1 fruit fly cellular context compared by ENCODE assay signal in the genomic region with DNA sequence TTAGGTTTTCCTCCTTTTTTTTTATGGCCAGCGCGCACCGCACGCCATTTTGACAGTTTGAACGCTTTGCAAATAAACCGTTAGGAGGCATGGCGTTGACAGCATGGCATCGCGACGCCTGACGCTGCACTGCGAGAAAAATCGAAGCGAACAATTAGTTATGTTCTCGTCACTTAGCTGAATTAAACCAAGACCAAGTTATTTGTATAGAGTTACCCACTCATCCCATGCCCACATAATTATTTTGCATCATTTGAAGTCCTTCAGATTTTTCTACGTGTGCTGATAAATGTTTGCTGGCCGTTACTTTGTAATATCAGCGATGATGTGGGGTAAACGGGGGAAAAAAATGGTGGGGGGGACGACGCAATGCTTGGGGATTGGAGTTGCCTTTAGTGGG.
TF ChIP-seq lines count a peak whose summit lies in the region.

No protein-coding gene starts in this region.

TF ChIP-seq in whole organism, embryonic, 481 proteins besides CTCF, POLR2A, EP300 and RAD21 (continued from another document):
- TF ChIP-seq HLHmδ (GFP tag; optimal IDR thresholded peaks at IDR 0.05; lab: Kevin White, UChicago): no peak
- peak; percentile 15; the same call in 1 of the 2 replicates for TF ChIP-seq MBD-R2 (GFP tag; IDR thresholded peaks at IDR 0.05; lab: Robert Waterston, UW)
- no peak for TF ChIP-seq Atf6 (GFP tag; IDR thresholded peaks at IDR 0.05; lab: Robert Waterston, UW)
- no peak for TF ChIP-seq wor (GFP tag; IDR thresholded peaks at IDR 0.05; lab: Robert Waterston, UW)
- peak; percentile 39 for TF ChIP-seq CG18599 (GFP tag; optimal IDR thresholded peaks at IDR 0.05; lab: Kevin White, UChicago)
- TF ChIP-seq br (optimal IDR thresholded peaks at IDR 0.05; lab: Kevin White, UChicago): no peak
- TF ChIP-seq zfh2 (GFP tag; optimal IDR thresholded peaks at IDR 0.05; lab: Kevin White, UChicago): no peak
- no peak for TF ChIP-seq CG9215 (GFP tag; IDR thresholded peaks at IDR 0.05; lab: Robert Waterston, UW)
- TF ChIP-seq Bgb (GFP tag; IDR thresholded peaks at IDR 0.05; lab: Robert Waterston, UW; ENCODE audit: partially characterized antibody): no peak
- TF ChIP-seq dmrt99B (tag; optimal IDR thresholded peaks at IDR 0.05; lab: Kevin White, UChicago): peak; percentile 9
- TF ChIP-seq Med (GFP tag; lab: Kevin White, UChicago): peak; percentile 56
- no peak for TF ChIP-seq dpn (GFP tag; optimal IDR thresholded peaks at IDR 0.05; lab: Kevin White, UChicago)
- no peak for TF ChIP-seq Lim3 (GFP tag; IDR thresholded peaks at IDR 0.05; lab: Robert Waterston, UW)
- TF ChIP-seq fru (optimal IDR thresholded peaks at IDR 0.05; lab: Kevin White, UChicago): no peak
- no peak for TF ChIP-seq fd102C (GFP tag; optimal IDR thresholded peaks at IDR 0.05; lab: Kevin White, UChicago)
- TF ChIP-seq twi (tag; optimal IDR thresholded peaks at IDR 0.05; lab: Kevin White, UChicago): no peak
- TF ChIP-seq ase (GFP tag; IDR thresholded peaks at IDR 0.05; lab: Robert Waterston, UW): no peak
- no peak for TF ChIP-seq Adf1 (GFP tag; IDR thresholded peaks at IDR 0.05; lab: Robert Waterston, UW)
- peak; percentile 35; the same call in 1 of the 3 replicates for TF ChIP-seq row (GFP tag; IDR thresholded peaks at IDR 0.05; lab: Robert Waterston, UW)
- no peak for TF ChIP-seq C15 (GFP tag; IDR thresholded peaks at IDR 0.05; lab: Robert Waterston, UW)
- TF ChIP-seq CG16815 (GFP tag; optimal IDR thresholded peaks at IDR 0.05; lab: Kevin White, UChicago): no peak
- no peak for TF ChIP-seq CG6791 (GFP tag; IDR thresholded peaks at IDR 0.05; lab: Robert Waterston, UW; ENCODE audit: partially characterized antibody)
- TF ChIP-seq CG2116 (GFP tag; optimal IDR thresholded peaks at IDR 0.05; lab: Kevin White, UChicago): no peak
- peak; percentile 16 for TF ChIP-seq CG11504 (tag; optimal IDR thresholded peaks at IDR 0.05; lab: Kevin White, UChicago)
- no peak for TF ChIP-seq CG4424 (GFP tag; optimal IDR thresholded peaks at IDR 0.05; lab: Kevin White, UChicago)
- no peak for TF ChIP-seq CG7963 (GFP tag; IDR thresholded peaks at IDR 0.05; lab: Robert Waterston, UW; ENCODE audit: partially characterized antibody)
- TF ChIP-seq CG12744 (GFP tag; optimal IDR thresholded peaks at IDR 0.05; lab: Kevin White, UChicago): no peak
- peak; percentile 13 for TF ChIP-seq ind (GFP tag; optimal IDR thresholded peaks at IDR 0.05; lab: Kevin White, UChicago)
TF ChIP-seq in whole organism, embryonic: peak in this region for 30.
